Fruit fly (Drosophila melanogaster) whole organism, wandering third instar larva: ENCODE measurements around the gene CG3061.

Source experiments
- Abd-B ChIP-seq: fragments of >200 bp; optimal IDR thresholded peaks from 2 replicates; lab custom pipeline; 2017; ENCODE audit warnings: missing biosample characterization, missing genetic modification characterization
- CrebA ChIP-seq: fragments of 200-800 bp; sonication (Bioruptor generic); optimal IDR thresholded peaks from 2 replicates; lab custom pipeline; 2016; ENCODE audit warnings: missing biosample characterization, mild to moderate bottlenecking, missing genetic modification characterization, borderline replicate concordance
- Dfd ChIP-seq: fragments of >200 bp; optimal IDR thresholded peaks from 2 replicates; lab custom pipeline; 2017; ENCODE audit warnings: missing biosample characterization, missing genetic modification characterization
- Dif ChIP-seq: fragments of 200-275, 200-300 bp; sonication (Bioruptor generic); optimal IDR thresholded peaks from 2 replicates; lab custom pipeline; 2018; ENCODE audit warnings: missing biosample characterization, missing genetic modification characterization; ENCODE audit not compliant: partially characterized antibody
- GATAd ChIP-seq: sonication (Bioruptor generic); optimal IDR thresholded peaks from 2 replicates; lab custom pipeline; 2016; ENCODE audit warnings: missing biosample characterization, missing genetic modification characterization
- Hr78 ChIP-seq: fragments of >200 bp; optimal IDR thresholded peaks from 2 replicates; lab custom pipeline; 2017; ENCODE audit warnings: missing biosample characterization, missing genetic modification characterization
- Hr83 ChIP-seq: fragments of 200-300 bp; sonication (Bioruptor generic); optimal IDR thresholded peaks from 2 replicates; lab custom pipeline; 2016; ENCODE audit warnings: missing biosample characterization, mild to moderate bottlenecking, missing genetic modification characterization, moderate library complexity; ENCODE audit not compliant: poor library complexity, severe bottlenecking
- Jra ChIP-seq: sonication (Bioruptor generic); optimal IDR thresholded peaks from 2 replicates; lab custom pipeline; 2016; ENCODE audit warnings: missing biosample characterization, missing genetic modification characterization
- N ChIP-seq: fragments of >200 bp; optimal IDR thresholded peaks from 2 replicates; lab custom pipeline; 2018; ENCODE audit warnings: missing biosample characterization, missing external identifiers, missing genetic modification characterization
- Rel ChIP-seq, 2 experiments: fragments of 200-800 bp; sonication (Bioruptor generic) in 1 of 2; optimal IDR thresholded peaks; 2 replicates in 1 of 2; 3 replicates in 1 of 2; lab custom pipeline; 2016 to 2019; ENCODE audit warnings: mild to moderate bottlenecking in 2 of 2, missing biosample characterization in 2 of 2, missing genetic modification characterization in 2 of 2, moderate library complexity in 1 of 2
- Vsx2 ChIP-seq: fragments of 200-300, 225-300 bp; sonication (Bioruptor generic); optimal IDR thresholded peaks from 2 replicates; lab custom pipeline; 2018; ENCODE audit warnings: missing biosample characterization, missing genetic modification characterization; ENCODE audit not compliant: partially characterized antibody
- br ChIP-seq: fragments of 200-800 bp; sonication (Bioruptor generic); optimal IDR thresholded peaks from 2 replicates; lab custom pipeline; 2016; ENCODE audit warnings: missing biosample characterization, missing genetic modification characterization
- brk ChIP-seq: fragments of 200-800 bp; sonication (Bioruptor generic); optimal IDR thresholded peaks from 2 replicates; lab custom pipeline; 2016; ENCODE audit warnings: missing biosample characterization, mild to moderate bottlenecking, missing genetic modification characterization
- dl ChIP-seq, 2 experiments: fragments of 175-275, 200-275 bp in 1 of 2; fragments of 200-275 bp in 1 of 2; sonication (Bioruptor generic); optimal IDR thresholded peaks; lab custom pipeline; 2018; ENCODE audit warnings: mild to moderate bottlenecking in 2 of 2, missing biosample characterization in 2 of 2, missing genetic modification characterization in 2 of 2, moderate library complexity in 2 of 2; ENCODE audit not compliant: partially characterized antibody in 2 of 2, insufficient read depth in 1 of 2
- dmrt93B ChIP-seq: fragments of 200-800 bp; sonication (Bioruptor generic); optimal IDR thresholded peaks from 2 replicates; lab custom pipeline; 2018; ENCODE audit warnings: missing biosample characterization, mild to moderate bottlenecking, missing genetic modification characterization
- ey ChIP-seq: fragments of 200-800 bp; sonication (Bioruptor generic); optimal IDR thresholded peaks from 2 replicates; lab custom pipeline; 2016; ENCODE audit warnings: missing biosample characterization, missing genetic modification characterization
- foxo ChIP-seq, 2 experiments: fragments of 200-800 bp; sonication (Bioruptor generic); optimal IDR thresholded peaks; 2 replicates in 1 of 2; 3 replicates in 1 of 2; lab custom pipeline; 2016 to 2017; ENCODE audit warnings: missing biosample characterization in 2 of 2, missing genetic modification characterization in 2 of 2
- fru ChIP-seq: fragments of 200-800 bp; sonication (Bioruptor generic); optimal IDR thresholded peaks from 3 replicates; lab custom pipeline; 2016; ENCODE audit warnings: missing biosample characterization, mild to moderate bottlenecking, missing genetic modification characterization
- h ChIP-seq: fragments of 200-800 bp; sonication (Bioruptor generic); optimal IDR thresholded peaks from 3 replicates; lab custom pipeline; 2016; ENCODE audit warnings: missing biosample characterization, mild to moderate bottlenecking, missing genetic modification characterization
- jim ChIP-seq: fragments of 175-275, 200-325 bp; sonication (Bioruptor generic); optimal IDR thresholded peaks from 2 replicates; lab custom pipeline; 2016; ENCODE audit warnings: missing biosample characterization, mild to moderate bottlenecking, missing genetic modification characterization
- lola ChIP-seq: fragments of >200 bp; optimal IDR thresholded peaks from 2 replicates; lab custom pipeline; 2017; ENCODE audit warnings: missing biosample characterization, missing genetic modification characterization
- psq ChIP-seq: fragments of 200-800 bp; sonication (Bioruptor generic); optimal IDR thresholded peaks from 3 replicates; lab custom pipeline; 2017; ENCODE audit warnings: missing biosample characterization, mild to moderate bottlenecking, missing genetic modification characterization, moderate library complexity
- sv ChIP-seq: fragments of 200-800 bp; sonication (Bioruptor generic); optimal IDR thresholded peaks from 3 replicates; lab custom pipeline; 2016; ENCODE audit warnings: missing biosample characterization, missing genetic modification characterization
- tai ChIP-seq: sonication (Bioruptor generic); optimal IDR thresholded peaks from 2 replicates; lab custom pipeline; 2016; ENCODE audit warnings: missing biosample characterization, missing genetic modification characterization
- woc ChIP-seq: sonication (Bioruptor generic); optimal IDR thresholded peaks from 2 replicates; lab custom pipeline; 2016; ENCODE audit warnings: missing biosample characterization, mild to moderate bottlenecking, missing genetic modification characterization

CG3061 gene

dm6 chr3R:14013827-14014488 lies 18.2 kb upstream of the CG3061 start:
- no peak for TF ChIP-seq Hr78
- no peak for TF ChIP-seq Rel (GFP tag; optimal IDR thresholded peaks at IDR 0.05; lab: Kevin White, UChicago)
- no peak for TF ChIP-seq Rel (tag; optimal IDR thresholded peaks at IDR 0.05; lab: Kevin White, UChicago)
- TF ChIP-seq lola (GFP tag; lab: Kevin White, UChicago) = no peak

dm6 chr3R:14014580-14014979 lies 17.6 kb upstream of the CG3061 start:
- no peak for TF ChIP-seq CrebA (GFP tag; lab: Kevin White, UChicago)
- no peak for TF ChIP-seq Hr78
- TF ChIP-seq tai (GFP tag; lab: Kevin White, UChicago) = no peak
- no peak for TF ChIP-seq woc (GFP tag; lab: Kevin White, UChicago)
- no peak for TF ChIP-seq fru
- TF ChIP-seq ey (GFP tag; lab: Kevin White, UChicago) = no peak
- TF ChIP-seq jim (GFP tag; lab: Kevin White, UChicago) = no peak
- no peak for TF ChIP-seq dmrt93B (GFP tag; lab: Kevin White, UChicago)
- TF ChIP-seq foxo (GFP tag; optimal IDR thresholded peaks at IDR 0.05; lab: Kevin White, UChicago) = no peak
- no peak for TF ChIP-seq Vsx2 (GFP tag; lab: Kevin White, UChicago)
- TF ChIP-seq sv (GFP tag; lab: Kevin White, UChicago) = no peak

DNA sequence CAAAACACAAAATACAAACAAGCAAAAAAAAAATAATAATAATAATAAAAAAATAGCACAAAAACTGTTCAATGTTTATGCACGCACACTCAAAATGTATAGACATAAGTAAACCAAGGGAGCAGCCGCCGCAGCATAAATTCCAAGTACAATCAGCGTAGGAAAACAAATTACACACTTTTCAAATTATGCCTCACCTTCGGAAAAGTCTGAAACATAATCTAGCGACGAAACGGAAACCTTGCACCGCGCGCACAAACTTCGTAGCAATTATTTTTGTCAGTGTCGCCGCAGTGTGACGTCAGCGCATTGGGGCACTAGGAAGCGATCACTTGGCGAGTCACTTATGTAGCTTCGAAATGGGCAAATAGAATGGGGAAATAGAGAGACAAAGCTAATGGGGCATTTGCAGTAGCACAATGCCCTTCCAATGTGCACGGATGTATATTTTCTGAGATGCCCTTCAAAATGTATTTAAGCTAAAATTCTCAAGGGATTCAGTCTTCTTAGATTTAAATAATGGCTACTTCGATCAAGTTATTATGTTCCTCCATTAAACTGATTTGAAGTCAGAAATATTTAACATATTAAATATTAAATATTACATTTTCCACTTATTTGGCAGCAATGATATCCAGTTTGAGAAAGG lies 15.3 kb upstream of the CG3061 start:
- TF ChIP-seq sv (GFP tag; lab: Kevin White, UChicago) (peak; percentile 42), br (no peak)

- TF ChIP-seq dl (GFP tag; optimal IDR thresholded peaks at IDR 0.05; lab: Kevin White, UChicago; ENCODE audit: insufficient read depth in 1 of 2, partially characterized antibody in 2 of 2) (peak; percentile 47 to 84), brk (GFP tag; lab: Kevin White, UChicago) (no peak), sv (GFP tag; lab: Kevin White, UChicago) (peak; percentile 36), GATAd (no peak), Dif (GFP tag; lab: Kevin White, UChicago) (peak; percentile 94), Abd-B (GFP tag; lab: Kevin White, UChicago) (no peak), Vsx2 (GFP tag; lab: Kevin White, UChicago) (peak; percentile 79), Jra (GFP tag; lab: Kevin White, UChicago) (no peak), foxo (GFP tag; optimal IDR thresholded peaks at IDR 0.05; lab: Kevin White, UChicago) (peak in 1 of 2 experiments; percentile 20)
These were observed 14.3 kb upstream of the CG3061 start for dm6 chr3R:14017640-14018429.

- TF ChIP-seq h (GFP tag; lab: Kevin White, UChicago) = no peak
- TF ChIP-seq psq = peak; percentile 2
- TF ChIP-seq woc (GFP tag; lab: Kevin White, UChicago) = no peak
- TF ChIP-seq Hr78 = no peak
- TF ChIP-seq sv (GFP tag; lab: Kevin White, UChicago) = no peak
- no peak for TF ChIP-seq Dfd (GFP tag; lab: Kevin White, UChicago)
- TF ChIP-seq N (GFP tag; lab: Kevin White, UChicago) = no peak
- no peak for TF ChIP-seq dmrt93B (GFP tag; lab: Kevin White, UChicago)
- TF ChIP-seq Hr83 (GFP tag; lab: Kevin White, UChicago) = no peak
- TF ChIP-seq jim (GFP tag; lab: Kevin White, UChicago) = peak; percentile 1
These were observed 13.8 kb upstream of the CG3061 start for dm6 chr3R:14018430-14018786.
